Fruit fly (Drosophila melanogaster) whole organism, prepupa: Measurements from ENCODE around the gene Spn28Db.

Experiments
- Blimp-1 ChIP-seq: fragments of 200-800 bp; sonication (Bioruptor generic); optimal IDR thresholded peaks from 3 replicates; lab custom pipeline; 2017; ENCODE audit warnings: missing biosample characterization, missing genetic modification characterization, mild to moderate bottlenecking, moderate library complexity, missing genetic modification reagents
- CG10669 ChIP-seq: fragments of 200-800 bp; sonication (Bioruptor generic); optimal IDR thresholded peaks from 3 replicates; lab custom pipeline; 2018; ENCODE audit warnings: missing biosample characterization, mild to moderate bottlenecking, missing genetic modification characterization, moderate library complexity
- CG11294 ChIP-seq: fragments of 200-800 bp; sonication (Bioruptor generic); IDR thresholded peaks from 2 replicates; pipeline ENCODE4 v1.3.6; 2022; ENCODE audit warnings: missing biosample characterization, missing genetic modification characterization
- CG11762 ChIP-seq: fragments of 200-800 bp; sonication (Bioruptor generic); optimal IDR thresholded peaks from 3 replicates; lab custom pipeline; 2016; ENCODE audit warnings: missing biosample characterization, missing genetic modification characterization; ENCODE audit not compliant: insufficient read depth
- CG1621 ChIP-seq: fragments of 200-800 bp; sonication (Bioruptor generic); optimal IDR thresholded peaks from 3 replicates; lab custom pipeline; 2018; ENCODE audit warnings: missing biosample characterization, mild to moderate bottlenecking, missing genetic modification characterization
- CG3032 ChIP-seq: fragments of 200-800 bp; optimal IDR thresholded peaks from 2 replicates; lab custom pipeline; 2019; ENCODE audit warnings: missing biosample characterization, mild to moderate bottlenecking, missing genetic modification characterization, moderate library complexity
- CG32006 ChIP-seq: fragments of 200-800 bp; sonication (Bioruptor generic); optimal IDR thresholded peaks from 3 replicates; lab custom pipeline; 2017; ENCODE audit warnings: missing biosample characterization, mild to moderate bottlenecking, missing genetic modification characterization
- CG34406 ChIP-seq: fragments of 200-800 bp; sonication (Bioruptor generic); optimal IDR thresholded peaks from 3 replicates; lab custom pipeline; 2016; ENCODE audit warnings: missing biosample characterization, missing genetic modification characterization
- CG3919 ChIP-seq: fragments of 200-800 bp; sonication (Bioruptor generic); optimal IDR thresholded peaks from 3 replicates; lab custom pipeline; 2016; ENCODE audit warnings: missing biosample characterization, missing genetic modification characterization
- CG4318 ChIP-seq: fragments of 200-800 bp; sonication (Bioruptor generic); optimal IDR thresholded peaks from 3 replicates; lab custom pipeline; 2017; ENCODE audit warnings: missing biosample characterization, mild to moderate bottlenecking, missing genetic modification characterization
- CG6276 ChIP-seq: fragments of 200-800 bp; sonication (Bioruptor generic); optimal IDR thresholded peaks from 2 replicates; lab custom pipeline; 2017; ENCODE audit warnings: missing biosample characterization, mild to moderate bottlenecking, missing genetic modification characterization
- CG6792 ChIP-seq: fragments of 200-800 bp; sonication (Bioruptor generic); optimal IDR thresholded peaks from 3 replicates; lab custom pipeline; 2016; ENCODE audit warnings: missing biosample characterization, missing genetic modification characterization
- CG6808 ChIP-seq: fragments of 200-800 bp; sonication (Bioruptor generic); optimal IDR thresholded peaks from 3 replicates; lab custom pipeline; 2017; ENCODE audit warnings: missing biosample characterization, missing genetic modification characterization, mild to moderate bottlenecking, moderate library complexity, missing genetic modification reagents
- CG7368 ChIP-seq: fragments of 200-800 bp; sonication (Bioruptor generic); optimal IDR thresholded peaks from 3 replicates; lab custom pipeline; 2016; ENCODE audit warnings: missing biosample characterization, missing genetic modification characterization
- CG8119 ChIP-seq: fragments of 200-800 bp; sonication (Bioruptor generic); IDR thresholded peaks from 3 replicates; pipeline ENCODE4 v1.3.6; 2022; ENCODE audit warnings: missing biosample characterization, missing genetic modification characterization
- CG8319 ChIP-seq: fragments of 200-800 bp; sonication (Bioruptor generic); optimal IDR thresholded peaks from 3 replicates; lab custom pipeline; 2016; ENCODE audit warnings: missing biosample characterization, missing genetic modification characterization
- CG8632 ChIP-seq: fragments of 200-800 bp; sonication (Bioruptor generic); optimal IDR thresholded peaks from 3 replicates; lab custom pipeline; 2016; ENCODE audit warnings: missing biosample characterization, missing genetic modification characterization
- CG9139 ChIP-seq: fragments of 200-800 bp; sonication (Bioruptor generic); optimal IDR thresholded peaks from 3 replicates; lab custom pipeline; 2017; ENCODE audit warnings: missing biosample characterization, mild to moderate bottlenecking, missing genetic modification characterization
- Eip75B ChIP-seq: fragments of 200-800 bp; sonication (Bioruptor generic); optimal IDR thresholded peaks from 3 replicates; lab custom pipeline; 2016; ENCODE audit warnings: missing biosample characterization, missing genetic modification characterization
- Eip78C ChIP-seq: fragments of 200-800 bp; sonication (Bioruptor generic); peaks from one replicate; lab custom pipeline; 2016; ENCODE audit warnings: missing biosample characterization, missing genetic modification characterization
- Eip93F ChIP-seq: fragments of 200-800 bp; sonication (Bioruptor generic); optimal IDR thresholded peaks from 2 replicates; lab custom pipeline; 2016; ENCODE audit warnings: missing biosample characterization, mild to moderate bottlenecking, missing genetic modification characterization
- Ets21C ChIP-seq: fragments of 200-800 bp; sonication (Bioruptor generic); optimal IDR thresholded peaks from 3 replicates; lab custom pipeline; 2016; ENCODE audit warnings: missing biosample characterization, missing genetic modification characterization
- Ets96B ChIP-seq: fragments of 200-800 bp; optimal IDR thresholded peaks from 2 replicates; lab custom pipeline; 2019; ENCODE audit warnings: missing biosample characterization, mild to moderate bottlenecking, missing genetic modification characterization, moderate library complexity
- Gug ChIP-seq: fragments of 200-800 bp; sonication (Bioruptor generic); IDR thresholded peaks from 2 replicates; pipeline ENCODE4 v1.3.6; 2022; ENCODE audit warnings: missing biosample characterization, missing genetic modification characterization
- Hr38 ChIP-seq: sonication (Bioruptor generic); optimal IDR thresholded peaks from 2 replicates; lab custom pipeline; 2016; ENCODE audit warnings: missing biosample characterization, missing genetic modification characterization
- Hr4 ChIP-seq: fragments of 200-800 bp; sonication (Bioruptor generic); optimal IDR thresholded peaks from 3 replicates; lab custom pipeline; 2016; ENCODE audit warnings: missing biosample characterization, missing genetic modification characterization
- Lpt ChIP-seq: fragments of 200-800 bp; sonication (Bioruptor generic); optimal IDR thresholded peaks from 3 replicates; lab custom pipeline; 2016; ENCODE audit warnings: missing biosample characterization, missing genetic modification characterization
- Met ChIP-seq: fragments of 200-800 bp; sonication (Bioruptor generic); optimal IDR thresholded peaks from 3 replicates; lab custom pipeline; 2016; ENCODE audit warnings: missing biosample characterization, missing genetic modification characterization
- OdsH ChIP-seq: fragments of 200-800 bp; sonication (Bioruptor generic); optimal IDR thresholded peaks from 3 replicates; lab custom pipeline; 2016; ENCODE audit warnings: missing biosample characterization, missing genetic modification characterization
- achi ChIP-seq: fragments of 200-800 bp; sonication (Bioruptor generic); optimal IDR thresholded peaks from 3 replicates; lab custom pipeline; 2016; ENCODE audit warnings: missing biosample characterization, missing genetic modification characterization
- acj6 ChIP-seq: fragments of 200-800 bp; sonication (Bioruptor generic); optimal IDR thresholded peaks from 3 replicates; lab custom pipeline; 2016; ENCODE audit warnings: missing biosample characterization, missing genetic modification characterization
- cyc ChIP-seq: fragments of 200-800 bp; sonication (Bioruptor generic); optimal IDR thresholded peaks from 3 replicates; lab custom pipeline; 2016; ENCODE audit warnings: missing biosample characterization, missing genetic modification characterization
- dsx ChIP-seq: fragments of 200-800 bp; optimal IDR thresholded peaks from 3 replicates; lab custom pipeline; 2019; ENCODE audit warnings: missing biosample characterization, mild to moderate bottlenecking, missing genetic modification characterization, moderate library complexity; ENCODE audit not compliant: poor library complexity, severe bottlenecking
- eg ChIP-seq: fragments of 200-800 bp; sonication (Bioruptor generic); IDR thresholded peaks from 3 replicates; pipeline ENCODE4 v1.3.6; 2022; ENCODE audit warnings: missing biosample characterization, missing genetic modification characterization
- esn ChIP-seq: fragments of 200-800 bp; sonication (Bioruptor generic); optimal IDR thresholded peaks from 2 replicates; lab custom pipeline; 2016; ENCODE audit warnings: missing biosample characterization, mild to moderate bottlenecking, missing genetic modification characterization, moderate library complexity
- fd59A ChIP-seq: fragments of 200-800 bp; sonication (Bioruptor generic); optimal IDR thresholded peaks from 2 replicates; lab custom pipeline; 2017; ENCODE audit warnings: missing biosample characterization, mild to moderate bottlenecking, missing genetic modification characterization, missing genetic modification reagents
- fd85E ChIP-seq: fragments of 200-800 bp; sonication (Bioruptor generic); optimal IDR thresholded peaks from 3 replicates; lab custom pipeline; 2016; ENCODE audit warnings: missing biosample characterization, missing genetic modification characterization
- fkh ChIP-seq: fragments of 200-800 bp; sonication (Bioruptor generic); optimal IDR thresholded peaks from 3 replicates; lab custom pipeline; 2017; ENCODE audit warnings: missing biosample characterization, mild to moderate bottlenecking, missing genetic modification characterization, moderate library complexity
- lz ChIP-seq: fragments of 200-800 bp; sonication (Bioruptor generic); optimal IDR thresholded peaks from 3 replicates; lab custom pipeline; 2016; ENCODE audit warnings: missing biosample characterization, missing genetic modification characterization
- net ChIP-seq: fragments of 200-800 bp; sonication (Bioruptor generic); optimal IDR thresholded peaks from 3 replicates; lab custom pipeline; 2016; ENCODE audit warnings: missing biosample characterization, missing genetic modification characterization
- salr ChIP-seq, 2 experiments: fragments of 200-800 bp; sonication (Bioruptor generic); optimal IDR thresholded peaks; 3 replicates each; lab custom pipeline; 2016 to 2018; ENCODE audit warnings: missing biosample characterization in 2 of 2, missing genetic modification characterization in 2 of 2, mild to moderate bottlenecking in 1 of 2
- spab ChIP-seq: fragments of 200-800 bp; sonication (Bioruptor generic); optimal IDR thresholded peaks from 2 replicates; lab custom pipeline; 2017; ENCODE audit warnings: missing biosample characterization, mild to moderate bottlenecking, missing genetic modification characterization, missing genetic modification reagents
- ss ChIP-seq, 2 experiments: fragments of 200-800 bp; sonication (Bioruptor generic); optimal IDR thresholded peaks; 2 replicates in 1 of 2; 3 replicates in 1 of 2; lab custom pipeline; 2017 to 2018; ENCODE audit warnings: mild to moderate bottlenecking in 2 of 2, missing biosample characterization in 2 of 2, missing genetic modification characterization in 2 of 2, moderate library complexity in 1 of 2
- topi ChIP-seq: fragments of 200-800 bp; sonication (Bioruptor generic); optimal IDR thresholded peaks from 3 replicates; lab custom pipeline; 2016; ENCODE audit warnings: missing biosample characterization, missing genetic modification characterization
- vri ChIP-seq: fragments of 200-800 bp; sonication (Bioruptor generic); optimal IDR thresholded peaks from 3 replicates; lab custom pipeline; 2016; ENCODE audit warnings: missing biosample characterization, mild to moderate bottlenecking, missing genetic modification characterization

The Spn28Db gene

dm6 chr2L:7926288-7927061 lies 36.0 kb upstream of the Spn28Db start (continued):
- TF ChIP-seq dsx (GFP tag; lab: Kevin White, UChicago): no peak
- peak; percentile 58 for TF ChIP-seq CG6276 (GFP tag; lab: Kevin White, UChicago)
- TF ChIP-seq CG11762: peak; percentile 9
- TF ChIP-seq Blimp-1: no peak
- TF ChIP-seq ss (GFP tag; optimal IDR thresholded peaks at IDR 0.05; lab: Kevin White, UChicago): peak; percentile 21 to 49
- peak; percentile 25 for TF ChIP-seq achi (GFP tag; lab: Kevin White, UChicago)
- TF ChIP-seq spab: peak; percentile 45
- no peak for TF ChIP-seq Ets21C (GFP tag; lab: Kevin White, UChicago)
- peak; percentile 47 for TF ChIP-seq net (GFP tag; lab: Kevin White, UChicago)
- peak; percentile 48 for TF ChIP-seq topi (GFP tag; lab: Kevin White, UChicago)
- peak; percentile 26 for TF ChIP-seq CG9139 (GFP tag; lab: Kevin White, UChicago)
- TF ChIP-seq esn: peak; percentile 39
- TF ChIP-seq CG8319: peak; percentile 14
- TF ChIP-seq CG4318 (GFP tag; lab: Kevin White, UChicago): peak; percentile 25
- peak; percentile 61 for TF ChIP-seq Eip78C
- TF ChIP-seq CG11294: peak; percentile 12; the same call in 1 of the 2 replicates
- peak; percentile 4 for TF ChIP-seq CG34406 (GFP tag; lab: Kevin White, UChicago)
- no peak for TF ChIP-seq Gug (GFP tag; lab: Robert Waterston, UW)
- TF ChIP-seq vri (GFP tag; lab: Kevin White, UChicago): peak; percentile 91
- TF ChIP-seq CG32006 (GFP tag; lab: Kevin White, UChicago): peak; percentile 64
- no peak for TF ChIP-seq Eip75B (GFP tag; lab: Kevin White, UChicago)
- peak; percentile 35 for TF ChIP-seq Hr4
- no peak for TF ChIP-seq CG7368 (GFP tag; lab: Kevin White, UChicago)
- peak; percentile 7 for TF ChIP-seq fkh
- TF ChIP-seq fd85E (GFP tag; lab: Kevin White, UChicago): no peak
- peak in 1 of 2 experiments; percentile 15 for TF ChIP-seq salr (GFP tag; optimal IDR thresholded peaks at IDR 0.05; lab: Kevin White, UChicago)
- TF ChIP-seq CG8632: no peak
- peak; percentile 23 for TF ChIP-seq acj6 (GFP tag; lab: Kevin White, UChicago)
- peak; percentile 50; the same call in 2 of the 3 replicates for TF ChIP-seq CG8119
- TF ChIP-seq eg (GFP tag; lab: Robert Waterston, UW): peak; percentile 73; the same call in 2 of the 3 replicates
- TF ChIP-seq, all 60 proteins: peak for 40

DNA sequence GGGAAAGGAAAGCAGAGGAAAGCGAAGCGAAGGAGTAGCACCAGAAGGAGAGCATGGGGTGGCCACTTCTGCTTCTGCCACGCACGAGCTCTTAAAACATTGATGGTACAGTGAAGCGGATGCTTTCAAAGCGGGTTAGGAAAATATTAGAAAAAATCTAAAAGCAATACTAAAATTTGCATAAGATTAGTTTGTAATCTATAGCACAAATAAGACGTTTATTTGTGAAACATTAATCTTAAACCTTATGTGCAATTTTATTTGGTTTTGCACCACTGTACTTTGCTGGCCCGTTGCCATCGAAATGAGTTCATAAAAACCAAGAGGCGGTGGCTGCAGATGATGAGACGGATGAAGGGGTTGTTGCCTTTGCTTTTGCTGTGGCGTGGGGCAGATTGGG lies 34.9 kb upstream of the Spn28Db start:
- TF ChIP-seq CG3919 (GFP tag; lab: Kevin White, UChicago) (peak; percentile 97), net (GFP tag; lab: Kevin White, UChicago) (peak; percentile 96), CG6808 (GFP tag; lab: Kevin White, UChicago) (peak; percentile 93), CG11762 (peak; percentile 92), Blimp-1 (peak; percentile 58), Met (GFP tag; lab: Kevin White, UChicago) (peak; percentile 92), fd59A (GFP tag; lab: Kevin White, UChicago) (peak; percentile 90), CG1621 (tag; lab: Kevin White, UChicago) (peak; percentile 94), CG8319 (peak; percentile 85), Hr38 (peak; percentile 74), CG34406 (GFP tag; lab: Kevin White, UChicago) (peak; percentile 89), cyc (GFP tag; lab: Kevin White, UChicago) (peak; percentile 87), Gug (GFP tag; lab: Robert Waterston, UW) (peak; percentile 96), CG10669 (peak; percentile 92), OdsH (GFP tag; lab: Kevin White, UChicago) (peak; percentile 95), Eip93F (GFP tag; lab: Kevin White, UChicago) (peak; percentile 66), Eip75B (GFP tag; lab: Kevin White, UChicago) (peak; percentile 96), CG8632 (peak; percentile 89), CG6792 (GFP tag; lab: Kevin White, UChicago) (peak; percentile 94), Hr4 (peak; percentile 98), esn (peak; percentile 92), spab (peak; percentile 94), Ets96B (peak; percentile 96), CG3032 (tag; lab: Kevin White, UChicago) (peak; percentile 94), lz (GFP tag; lab: Kevin White, UChicago) (peak; percentile 92), fkh (no peak), acj6 (GFP tag; lab: Kevin White, UChicago) (peak; percentile 95), Lpt (peak; percentile 97), vri (GFP tag; lab: Kevin White, UChicago) (peak; percentile 84), CG8119 (peak; percentile 98), salr (GFP tag; optimal IDR thresholded peaks at IDR 0.05; lab: Kevin White, UChicago) (peak; percentile 90 to 97), dsx (GFP tag; lab: Kevin White, UChicago) (peak; percentile 93), CG9139 (GFP tag; lab: Kevin White, UChicago) (peak; percentile 88), CG4318 (GFP tag; lab: Kevin White, UChicago) (peak; percentile 95)
